Worm (Caenorhabditis elegans): ENCODE results near the gene mrpl-22.

DNA sequence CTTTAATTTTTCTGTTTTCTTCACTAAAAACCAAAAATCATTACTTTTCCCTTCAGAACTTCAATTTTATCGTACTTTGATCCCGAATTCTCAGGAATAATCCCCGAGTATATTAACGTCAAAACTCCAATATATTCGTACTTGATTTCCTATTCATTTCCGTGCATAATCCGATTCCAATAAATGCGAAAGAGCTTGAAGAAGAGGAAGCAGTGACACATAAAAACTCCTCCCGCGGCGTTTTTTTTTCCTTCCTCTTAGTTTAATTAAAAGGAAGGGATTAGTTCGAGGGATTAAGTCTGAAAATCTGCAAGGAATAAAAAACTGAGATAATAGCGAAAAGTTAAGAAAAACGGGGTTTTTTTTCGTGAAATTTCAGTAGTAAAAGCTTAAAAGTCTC lies 14.4 kb upstream of the mrpl-22 start:
- TF ChIP-seq ceh-9 (tag; optimal IDR thresholded peaks at IDR 0.05) (no peak), snpc-4 (tag; optimal IDR thresholded peaks at IDR 0.05) (no peak), ztf-4 (tag; optimal IDR thresholded peaks at IDR 0.05) (no peak), elt-1 (tag; optimal IDR thresholded peaks at IDR 0.05) (no peak)

Data from whole organism, L3 larva.